Worm (Caenorhabditis elegans): Measurements from ENCODE around the gene srz-32.

Gene srz-32

ce11 chrIV:3442513-3442912, 6.4 kb downstream of the srz-32 start:
- no peak for TF ChIP-seq ahr-1 (tag; optimal IDR thresholded peaks at IDR 0.05)
- no peak for TF ChIP-seq ztf-16 (tag; optimal IDR thresholded peaks at IDR 0.05)
- TF ChIP-seq unc-3 (GFP tag; conservative IDR thresholded peaks at IDR 0.05), result no peak
- TF ChIP-seq unc-3 (tag; optimal IDR thresholded peaks at IDR 0.05), result no peak
- TF ChIP-seq fax-1 (tag; optimal IDR thresholded peaks at IDR 0.05), result no peak
- no peak for TF ChIP-seq ceh-22 (tag; optimal IDR thresholded peaks at IDR 0.05)
- no peak for TF ChIP-seq ceh-31 (tag; optimal IDR thresholded peaks at IDR 0.05)
- no peak for TF ChIP-seq elt-4 (tag; optimal IDR thresholded peaks at IDR 0.05)
- TF ChIP-seq T23F11.4 (GFP tag; optimal IDR thresholded peaks at IDR 0.05), result no peak
- TF ChIP-seq hlh-8 (tag; optimal IDR thresholded peaks at IDR 0.05), result no peak
- TF ChIP-seq sox-4 (tag; optimal IDR thresholded peaks at IDR 0.05), result no peak
- TF ChIP-seq eyg-1 (tag; optimal IDR thresholded peaks at IDR 0.05), result no peak
- TF ChIP-seq pag-3 (tag; optimal IDR thresholded peaks at IDR 0.05; ENCODE audit: borderline replicate concordance), result no peak
- no peak for TF ChIP-seq fkh-10 (GFP tag; optimal IDR thresholded peaks at IDR 0.05)
- no peak for TF ChIP-seq che-1 (tag; optimal IDR thresholded peaks at IDR 0.05)
- TF ChIP-seq elt-2 (tag; optimal IDR thresholded peaks at IDR 0.05), result no peak
- no peak for TF ChIP-seq ceh-24 (tag; optimal IDR thresholded peaks at IDR 0.05)
- TF ChIP-seq fkh-6 (tag; optimal IDR thresholded peaks at IDR 0.05), result no peak
- no peak for TF ChIP-seq pros-1 (tag; optimal IDR thresholded peaks at IDR 0.05)
- no peak for TF ChIP-seq odd-2 (tag; optimal IDR thresholded peaks at IDR 0.05)
- no peak for TF ChIP-seq ceh-18 (tag; optimal IDR thresholded peaks at IDR 0.05)

ce11 chrIV:3444101-3444500, 8.0 kb downstream of the srz-32 start, which contains the start of gene F09D12.2:
TSS of gene F09D12.2 (minus strand) at chrIV:3444201.
- no peak for TF ChIP-seq ceh-34 (tag; optimal IDR thresholded peaks at IDR 0.05)
- no peak for TF ChIP-seq elt-2 (tag; optimal IDR thresholded peaks at IDR 0.05)
- TF ChIP-seq dmd-4 (tag; optimal IDR thresholded peaks at IDR 0.05; ENCODE audit: borderline replicate concordance), result no peak
- no peak for TF ChIP-seq unc-55 (GFP tag; optimal IDR thresholded peaks at IDR 0.05)
- TF ChIP-seq ceh-19 (GFP tag; optimal IDR thresholded peaks at IDR 0.05), result no peak
- no peak for TF ChIP-seq pha-4 (tag; optimal IDR thresholded peaks at IDR 0.05)
- no peak for TF ChIP-seq ceh-6 (GFP tag; optimal IDR thresholded peaks at IDR 0.05)
- no peak for TF ChIP-seq lim-6 (tag; optimal IDR thresholded peaks at IDR 0.05)
- no peak for TF ChIP-seq che-1 (tag; optimal IDR thresholded peaks at IDR 0.05)
- TF ChIP-seq sox-2 (GFP tag; IDR thresholded peaks at IDR 0.05), result no peak
- no peak for TF ChIP-seq lin-11 (tag; optimal IDR thresholded peaks at IDR 0.05)
- no peak for TF ChIP-seq zip-5 (tag; optimal IDR thresholded peaks at IDR 0.05)
- TF ChIP-seq ceh-22 (tag; optimal IDR thresholded peaks at IDR 0.05), result no peak
- no peak for TF ChIP-seq ceh-2 (tag; optimal IDR thresholded peaks at IDR 0.05)
- TF ChIP-seq nfya-1 (tag; optimal IDR thresholded peaks at IDR 0.05), result no peak
- no peak for TF ChIP-seq ets-4 (tag; optimal IDR thresholded peaks at IDR 0.05)
- TF ChIP-seq hlh-13 (GFP tag; optimal IDR thresholded peaks at IDR 0.05), result no peak
- no peak for TF ChIP-seq pros-1 (tag; optimal IDR thresholded peaks at IDR 0.05)

DNA sequence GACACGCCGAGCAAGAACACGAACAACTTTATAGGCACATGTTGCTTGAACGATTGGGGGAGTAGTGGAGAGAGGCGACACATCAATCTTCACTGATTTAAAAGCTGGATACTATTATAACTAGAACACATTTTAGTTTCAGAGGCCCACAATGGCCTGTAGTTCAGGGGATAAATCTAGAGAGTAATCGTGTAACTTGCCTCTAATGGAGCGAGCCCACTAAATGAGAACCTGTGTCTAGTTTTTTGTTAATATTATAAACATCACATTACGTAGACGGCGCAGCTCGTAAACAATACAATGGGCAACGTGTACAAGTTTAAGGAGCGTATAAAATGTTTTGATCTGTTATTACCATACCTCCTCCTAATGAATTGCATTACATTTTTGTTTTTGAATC, 8.5 kb downstream of the srz-32 start, which contains the start of gene F58E2.5:
TSS of gene F58E2.5 (plus strand) at position 301 of the 400 bp plus-strand sequence.
- TF ChIP-seq hlh-15 (tag; optimal IDR thresholded peaks at IDR 0.05), result no peak
- TF ChIP-seq ceh-18 (tag; optimal IDR thresholded peaks at IDR 0.05), result no peak
- no peak for TF ChIP-seq sox-2 (GFP tag; IDR thresholded peaks at IDR 0.05)
- TF ChIP-seq unc-3 (GFP tag; conservative IDR thresholded peaks at IDR 0.05), result no peak
- no peak for TF ChIP-seq unc-3 (tag; optimal IDR thresholded peaks at IDR 0.05)

DNA sequence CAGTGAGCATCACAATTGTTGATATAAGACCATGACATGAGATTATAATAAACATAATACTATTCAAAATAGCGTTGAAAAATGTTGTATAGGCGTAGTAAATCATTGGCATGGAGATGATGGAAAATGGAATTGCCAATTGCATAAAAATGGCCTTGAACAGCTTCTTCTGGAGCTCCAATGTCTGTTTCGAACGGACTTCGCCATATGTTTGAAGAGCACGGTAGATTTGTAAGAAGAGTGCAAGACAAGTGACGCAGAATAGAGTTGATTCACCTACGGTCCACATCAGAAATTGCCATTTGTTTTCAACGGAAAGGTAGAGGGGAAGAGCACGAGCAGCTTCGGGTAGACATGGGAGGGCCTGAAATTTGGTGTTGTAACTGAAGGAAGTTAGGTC, 11.2 kb downstream of the srz-32 start:
- TF ChIP-seq dve-1 (tag; optimal IDR thresholded peaks at IDR 0.05), result no peak
- TF ChIP-seq C38D4.7 (GFP tag; optimal IDR thresholded peaks at IDR 0.05), result no peak
- TF ChIP-seq ceh-31 (tag; optimal IDR thresholded peaks at IDR 0.05), result no peak
- no peak for TF ChIP-seq ama-1 (optimal IDR thresholded peaks at IDR 0.05)
- no peak for TF ChIP-seq ceh-9 (tag; optimal IDR thresholded peaks at IDR 0.05)
- no peak for TF ChIP-seq ceh-6 (GFP tag; optimal IDR thresholded peaks at IDR 0.05)
- no peak for TF ChIP-seq ahr-1 (tag; optimal IDR thresholded peaks at IDR 0.05)
- no peak for TF ChIP-seq fax-1 (tag; optimal IDR thresholded peaks at IDR 0.05)
- no peak for TF ChIP-seq nhr-11 (tag; optimal IDR thresholded peaks at IDR 0.05)
- no peak for TF ChIP-seq zip-5 (tag; optimal IDR thresholded peaks at IDR 0.05)
- no peak for TF ChIP-seq ceh-2 (tag; optimal IDR thresholded peaks at IDR 0.05)
- TF ChIP-seq unc-86 (tag; optimal IDR thresholded peaks at IDR 0.05), result no peak
- no peak for TF ChIP-seq ceh-19 (GFP tag; optimal IDR thresholded peaks at IDR 0.05)
